Fruit fly (Drosophila melanogaster) whole organism, prepupa: ENCODE measurements around the gene CG5800.

Experiments
- Blimp-1 ChIP-seq: fragments of 200-800 bp; sonication (Bioruptor generic); optimal IDR thresholded peaks from 3 replicates; lab custom pipeline; 2017; ENCODE audit warnings: missing biosample characterization, missing genetic modification characterization, mild to moderate bottlenecking, moderate library complexity, missing genetic modification reagents
- CG10669 ChIP-seq: fragments of 200-800 bp; sonication (Bioruptor generic); optimal IDR thresholded peaks from 3 replicates; lab custom pipeline; 2018; ENCODE audit warnings: missing biosample characterization, mild to moderate bottlenecking, missing genetic modification characterization, moderate library complexity
- CG11762 ChIP-seq: fragments of 200-800 bp; sonication (Bioruptor generic); optimal IDR thresholded peaks from 3 replicates; lab custom pipeline; 2016; ENCODE audit warnings: missing biosample characterization, missing genetic modification characterization; ENCODE audit not compliant: insufficient read depth
- CG1621 ChIP-seq: fragments of 200-800 bp; sonication (Bioruptor generic); optimal IDR thresholded peaks from 3 replicates; lab custom pipeline; 2018; ENCODE audit warnings: missing biosample characterization, mild to moderate bottlenecking, missing genetic modification characterization
- CG16779 ChIP-seq: fragments of 200-800 bp; sonication (Bioruptor generic); optimal IDR thresholded peaks from 3 replicates; lab custom pipeline; 2017; ENCODE audit warnings: missing biosample characterization, mild to moderate bottlenecking, missing genetic modification characterization
- CG6808 ChIP-seq: fragments of 200-800 bp; sonication (Bioruptor generic); optimal IDR thresholded peaks from 3 replicates; lab custom pipeline; 2017; ENCODE audit warnings: missing biosample characterization, missing genetic modification characterization, mild to moderate bottlenecking, moderate library complexity, missing genetic modification reagents
- Gug ChIP-seq: fragments of 200-800 bp; sonication (Bioruptor generic); IDR thresholded peaks from 2 replicates; pipeline ENCODE4 v1.3.6; 2022; ENCODE audit warnings: missing biosample characterization, missing genetic modification characterization
- Lpt ChIP-seq: fragments of 200-800 bp; sonication (Bioruptor generic); optimal IDR thresholded peaks from 3 replicates; lab custom pipeline; 2016; ENCODE audit warnings: missing biosample characterization, missing genetic modification characterization
- OdsH ChIP-seq: fragments of 200-800 bp; sonication (Bioruptor generic); optimal IDR thresholded peaks from 3 replicates; lab custom pipeline; 2016; ENCODE audit warnings: missing biosample characterization, missing genetic modification characterization
- fd85E ChIP-seq: fragments of 200-800 bp; sonication (Bioruptor generic); optimal IDR thresholded peaks from 3 replicates; lab custom pipeline; 2016; ENCODE audit warnings: missing biosample characterization, missing genetic modification characterization
- fkh ChIP-seq: fragments of 200-800 bp; sonication (Bioruptor generic); optimal IDR thresholded peaks from 3 replicates; lab custom pipeline; 2017; ENCODE audit warnings: missing biosample characterization, mild to moderate bottlenecking, missing genetic modification characterization, moderate library complexity

dm6 chrX:17624983-17625401 lies 11.1 kb upstream of the CG5800 start:
- TF ChIP-seq fd85E (GFP tag; lab: Kevin White, UChicago) (peak; percentile 63), CG6808 (peak; percentile 84), Lpt (GFP tag; lab: Kevin White, UChicago) (peak; percentile 85), CG1621 (tag; lab: Kevin White, UChicago) (peak; percentile 80), Blimp-1 (peak; percentile 81), OdsH (GFP tag; lab: Kevin White, UChicago) (peak; percentile 90), CG10669 (GFP tag; lab: Kevin White, UChicago) (peak; percentile 86), CG11762 (GFP tag; lab: Kevin White, UChicago) (peak; percentile 85), Gug (GFP tag; lab: Robert Waterston, UW) (peak; percentile 73), fkh (peak; percentile 51), CG16779 (tag; lab: Kevin White, UChicago) (peak; percentile 82)
